Worm (Caenorhabditis elegans) whole organism, young adult: ENCODE measurements around the gene mdt-10.
A peak's percentile ranks its signal among the peaks of the same experiment; 100 is the strongest.

ENCODE experiments used
- B0261.1 ChIP-seq: sonication (generic microtip); optimal IDR thresholded peaks from 2 replicates; lab custom pipeline; 2016; ENCODE audit warnings: mild to moderate bottlenecking, missing genetic modification characterization, moderate library complexity, missing compliant biosample characterization
- D2030.7 ChIP-seq: fragments of 200-800 bp; sonication (Bioruptor generic); IDR thresholded peaks from 2 replicates; pipeline ENCODE4 v1.3.6; 2022; ENCODE audit warnings: missing genetic modification reagents, missing genetic modification characterization, missing compliant biosample characterization
- F37B4.10 ChIP-seq: fragments of 200-800 bp; sonication (Bioruptor generic); IDR thresholded peaks from 2 replicates; pipeline ENCODE4 v1.3.6; 2022; ENCODE audit warnings: missing genetic modification characterization, missing compliant biosample characterization
- F49E8.2 ChIP-seq: sonication (generic microtip); optimal IDR thresholded peaks from 3 replicates; lab custom pipeline; 2017; ENCODE audit warnings: missing genetic modification characterization, mild to moderate bottlenecking, missing compliant biosample characterization, antibody characterized with exemption, moderate library complexity; ENCODE audit not compliant: insufficient read depth
- F55B11.4 ChIP-seq: sonication (generic microtip); optimal IDR thresholded peaks from 2 replicates; lab custom pipeline; 2016; ENCODE audit warnings: missing compliant biosample characterization, missing genetic modification characterization, borderline replicate concordance; ENCODE audit not compliant: insufficient read depth
- F57C9.4 ChIP-seq: sonication (generic microtip); optimal IDR thresholded peaks from 2 replicates; lab custom pipeline; 2017; ENCODE audit warnings: mild to moderate bottlenecking, missing genetic modification characterization, missing compliant biosample characterization
- Y67H2A.10 ChIP-seq: fragments of 200-800 bp; sonication (Bioruptor generic); conservative IDR thresholded peaks from 2 replicates; pipeline ENCODE4 v1.3.6; 2022; ENCODE audit warnings: missing genetic modification reagents, missing genetic modification characterization, missing compliant biosample characterization
- Y95B8A.8 ChIP-seq: fragments of 200-800 bp; sonication (Bioruptor generic); IDR thresholded peaks from 2 replicates; pipeline ENCODE4 v1.3.6; 2022; ENCODE audit warnings: missing genetic modification reagents, missing genetic modification characterization, missing compliant biosample characterization
- akir-1 ChIP-seq: fragments of 200-800 bp; sonication (Bioruptor generic); optimal IDR thresholded peaks from 2 replicates; lab custom pipeline; 2018; ENCODE audit warnings: mild to moderate bottlenecking, missing genetic modification characterization, moderate library complexity, missing compliant biosample characterization
- atf-7 ChIP-seq: sonication (generic microtip); optimal IDR thresholded peaks from 2 replicates; lab custom pipeline; 2017; ENCODE audit warnings: mild to moderate bottlenecking, missing genetic modification characterization, missing compliant biosample characterization
- athp-1 ChIP-seq: sonication (generic microtip); optimal IDR thresholded peaks from 2 replicates; lab custom pipeline; 2017; ENCODE audit warnings: mild to moderate bottlenecking, missing genetic modification characterization, missing compliant biosample characterization
- attf-3 ChIP-seq: fragments of 200-800 bp; sonication (Bioruptor generic); conservative IDR thresholded peaks from 2 replicates; pipeline ENCODE4 v1.3.6; 2022; ENCODE audit warnings: missing genetic modification reagents, missing genetic modification characterization, missing compliant biosample characterization
- attf-5 ChIP-seq: fragments of 200-800 bp; sonication (Bioruptor generic); optimal IDR thresholded peaks from 2 replicates; lab custom pipeline; 2018; ENCODE audit warnings: mild to moderate bottlenecking, missing genetic modification characterization, missing compliant biosample characterization
- ccch-3 ChIP-seq: fragments of 200-800 bp; sonication (Bioruptor generic); optimal IDR thresholded peaks from 2 replicates; lab custom pipeline; 2018; ENCODE audit warnings: mild to moderate bottlenecking, missing genetic modification characterization, missing compliant biosample characterization
- cebp-1 ChIP-seq, 2 experiments: fragments of 200-800 bp in 1 of 2; sonication (Bioruptor generic) in 1 of 2; sonication (generic microtip) in 1 of 2; IDR thresholded peaks in 1 of 2; optimal IDR thresholded peaks in 1 of 2; 2 replicates each; pipeline versions ENCODE4 v1.3.6 to Lab custom; 2017 to 2022; ENCODE audit warnings: missing compliant biosample characterization in 2 of 2, missing genetic modification characterization in 2 of 2, mild to moderate bottlenecking in 1 of 2, missing genetic modification reagents in 1 of 2, moderate library complexity in 1 of 2
- cebp-2 ChIP-seq: fragments of 200-800 bp; sonication (Bioruptor generic); IDR thresholded peaks from 2 replicates; pipeline ENCODE4 v1.3.6; 2022; ENCODE audit warnings: missing genetic modification characterization, missing compliant biosample characterization
- ceh-100 ChIP-seq: fragments of 200-800 bp; sonication (Bioruptor generic); IDR thresholded peaks from 2 replicates; pipeline ENCODE4 v1.3.6; 2022; ENCODE audit warnings: missing genetic modification reagents, missing genetic modification characterization, missing compliant biosample characterization
- ceh-27 ChIP-seq: fragments of 200-800 bp; sonication (Bioruptor generic); optimal IDR thresholded peaks from 2 replicates; lab custom pipeline; 2018; ENCODE audit warnings: mild to moderate bottlenecking, missing genetic modification characterization, moderate library complexity, missing compliant biosample characterization
- ceh-58 ChIP-seq: fragments of 200-800 bp; sonication (Bioruptor generic); IDR thresholded peaks from 2 replicates; pipeline ENCODE4 v1.3.6; 2022; ENCODE audit warnings: missing genetic modification characterization, missing compliant biosample characterization
- ceh-79 ChIP-seq: sonication (generic microtip); optimal IDR thresholded peaks from 2 replicates; lab custom pipeline; 2017; ENCODE audit warnings: mild to moderate bottlenecking, missing genetic modification characterization, missing compliant biosample characterization
- dpl-1 ChIP-seq: fragments of 150-350 bp; optimal IDR thresholded peaks from 2 replicates; lab custom pipeline; 2014; ENCODE audit warnings: missing biosample characterization, missing genetic modification reagents, missing genetic modification characterization
- egl-18 ChIP-seq: fragments of 200-800 bp; sonication (Bioruptor generic); IDR thresholded peaks from 2 replicates; pipeline ENCODE4 v1.3.6; 2022; ENCODE audit warnings: missing genetic modification reagents, missing genetic modification characterization, missing compliant biosample characterization
- ekl-4 ChIP-seq: fragments of 200-800 bp; sonication (Bioruptor generic); IDR thresholded peaks from 2 replicates; pipeline ENCODE4 v1.3.6; 2022; ENCODE audit warnings: missing genetic modification reagents, missing genetic modification characterization, missing compliant biosample characterization
- hlh-26 ChIP-seq: fragments of 200-800 bp; sonication (Bioruptor generic); conservative IDR thresholded peaks from 2 replicates; pipeline ENCODE4 v1.3.6; 2022; ENCODE audit warnings: missing genetic modification reagents, missing genetic modification characterization, missing compliant biosample characterization
- let-607 ChIP-seq, 2 experiments: fragments of 200-800 bp in 1 of 2; sonication (Bioruptor generic) in 1 of 2; sonication (generic microtip) in 1 of 2; optimal IDR thresholded peaks; 2 replicates each; lab custom pipeline; 2016 to 2018; ENCODE audit warnings: mild to moderate bottlenecking in 2 of 2, missing compliant biosample characterization in 2 of 2, missing genetic modification characterization in 2 of 2, moderate library complexity in 2 of 2, missing genotype in 1 of 2
- lin-26 ChIP-seq: fragments of 200-800 bp; sonication (Bioruptor generic); IDR thresholded peaks from 2 replicates; pipeline ENCODE4 v1.3.6; 2022; ENCODE audit warnings: missing genetic modification reagents, missing genetic modification characterization, missing compliant biosample characterization
- lin-35 ChIP-seq, 3 experiments: fragments of 150-350 bp in 2 of 3; sonication (generic microtip) in 1 of 3; optimal IDR thresholded peaks; 2 replicates each; lab custom pipeline; 2014 to 2018; ENCODE audit warnings: missing biosample characterization in 3 of 3, missing genetic modification characterization in 3 of 3, missing genetic modification reagents in 3 of 3
- madf-3 ChIP-seq: fragments of 200-800 bp; sonication (Bioruptor generic); IDR thresholded peaks from 2 replicates; pipeline ENCODE4 v1.3.6; 2022; ENCODE audit warnings: missing genetic modification reagents, missing genetic modification characterization, missing compliant biosample characterization
- madf-8 ChIP-seq: fragments of 200-800 bp; sonication (Bioruptor generic); conservative IDR thresholded peaks from 2 replicates; pipeline ENCODE4 v1.3.6; 2022; ENCODE audit warnings: missing genetic modification reagents, missing genetic modification characterization, missing compliant biosample characterization
- nfyb-1 ChIP-seq: fragments of 200-800 bp; sonication (Bioruptor generic); IDR thresholded peaks from 2 replicates; pipeline ENCODE4 v1.3.6; 2022; ENCODE audit warnings: missing genetic modification reagents, missing genetic modification characterization, missing compliant biosample characterization
- nhr-120 ChIP-seq: fragments of 200-800 bp; sonication (Bioruptor generic); IDR thresholded peaks from 2 replicates; pipeline ENCODE4 v1.3.6; 2022; ENCODE audit warnings: missing genetic modification characterization, missing compliant biosample characterization
- pbrm-1 ChIP-seq: fragments of 200-800 bp; sonication (Bioruptor generic); IDR thresholded peaks from 2 replicates; pipeline ENCODE4 v1.3.6; 2022; ENCODE audit warnings: missing genetic modification reagents, missing genetic modification characterization, missing compliant biosample characterization
- repo-1 ChIP-seq: sonication (generic microtip); optimal IDR thresholded peaks from 2 replicates; lab custom pipeline; 2017; ENCODE audit warnings: mild to moderate bottlenecking, missing genetic modification characterization, missing compliant biosample characterization
- sea-2 ChIP-seq: fragments of 200-800 bp; sonication (Bioruptor generic); IDR thresholded peaks from 2 replicates; pipeline ENCODE4 v1.3.6; 2022; ENCODE audit warnings: missing genetic modification characterization, missing compliant biosample characterization
- snpc-4 ChIP-seq, 5 experiments: fragments of 150-350 bp in 1 of 5; sonication (generic microtip) in 4 of 5; optimal IDR thresholded peaks; 2 replicates each; lab custom pipeline; 2014 to 2018; ENCODE audit warnings: missing genetic modification characterization in 5 of 5, missing biosample characterization in 3 of 5, antibody characterized with exemption in 2 of 5, mild to moderate bottlenecking in 2 of 5, missing compliant biosample characterization in 2 of 5, missing genotype in 2 of 5, moderate library complexity in 2 of 5, missing genetic modification reagents in 1 of 5
- somi-1 ChIP-seq: fragments of 200-800 bp; sonication (Bioruptor generic); optimal IDR thresholded peaks from 2 replicates; lab custom pipeline; 2018; ENCODE audit warnings: mild to moderate bottlenecking, missing genetic modification characterization, missing compliant biosample characterization
- tbp1 ChIP-seq: fragments of 200-800 bp; sonication (Bioruptor generic); optimal IDR thresholded peaks from 2 replicates; lab custom pipeline; 2018; ENCODE audit warnings: mild to moderate bottlenecking, missing genetic modification characterization, missing compliant biosample characterization
- tbx-9 ChIP-seq: sonication (generic microtip); optimal IDR thresholded peaks from 2 replicates; lab custom pipeline; 2016; ENCODE audit warnings: borderline replicate concordance, missing genetic modification characterization, inconsistent platforms, missing compliant biosample characterization
- zfh-2 ChIP-seq: fragments of 200-800 bp; sonication (Bioruptor generic); conservative IDR thresholded peaks from 2 replicates; pipeline ENCODE4 v1.3.6; 2022; ENCODE audit warnings: missing genetic modification reagents, missing genetic modification characterization, missing compliant biosample characterization
- ztf-18 ChIP-seq: sonication (generic microtip); optimal IDR thresholded peaks from 2 replicates; lab custom pipeline; 2016; ENCODE audit warnings: missing genotype, mild to moderate bottlenecking, missing genetic modification characterization, missing compliant biosample characterization
- ztf-28 ChIP-seq: fragments of 200-800 bp; sonication (Bioruptor generic); IDR thresholded peaks from 2 replicates; pipeline ENCODE4 v1.3.6; 2022; ENCODE audit warnings: missing genetic modification reagents, missing genetic modification characterization, missing compliant biosample characterization
- ztf-3 ChIP-seq: fragments of 200-800 bp; sonication (Bioruptor generic); optimal IDR thresholded peaks from 2 replicates; lab custom pipeline; 2018; ENCODE audit warnings: mild to moderate bottlenecking, missing genetic modification characterization, missing compliant biosample characterization

The mdt-10 gene

ce11 chrII:7900190-7900672 lies 45.4 kb upstream of the mdt-10 start, which contains the start of gene rev-1 (continued):
- TF ChIP-seq ceh-58 (GFP tag; lab: Robert Waterston, UW) = no peak
- no peak for TF ChIP-seq let-607 (tag; optimal IDR thresholded peaks at IDR 0.05; lab: Kevin White, UChicago)
- TF ChIP-seq F55B11.4 = no peak
- TF ChIP-seq ztf-3 (GFP tag; lab: Kevin White, UChicago) = no peak
- peak; percentile 4 for TF ChIP-seq tbx-9 (tag; lab: Kevin White, UChicago)
- no peak for TF ChIP-seq repo-1
- no peak for TF ChIP-seq ceh-27 (GFP tag; lab: Kevin White, UChicago)
- no peak for TF ChIP-seq athp-1
- 0 out of 2 replicates have a peak, but pooled peaks have one; percentile 19 for TF ChIP-seq pbrm-1 (GFP tag; lab: Robert Waterston, UW)
- 0 out of 2 replicates have a peak, but pooled peaks have one; percentile 30 for TF ChIP-seq Y95B8A.8 (GFP tag; lab: Robert Waterston, UW)
- TF ChIP-seq cebp-2 (GFP tag; lab: Robert Waterston, UW) = no peak
- no peak for TF ChIP-seq somi-1 (GFP tag; lab: Kevin White, UChicago)
- TF ChIP-seq madf-8 (GFP tag; lab: Robert Waterston, UW) = no peak
- no peak for TF ChIP-seq cebp-1 (GFP tag; IDR thresholded peaks at IDR 0.05; lab: Robert Waterston, UW)
- TF ChIP-seq cebp-1 (tag; optimal IDR thresholded peaks at IDR 0.05; lab: Kevin White, UChicago) = peak; percentile 11
- peak; percentile 5 for TF ChIP-seq attf-5 (GFP tag; lab: Kevin White, UChicago)
- TF ChIP-seq tbp1 (GFP tag; lab: Kevin White, UChicago) = no peak

DNA sequence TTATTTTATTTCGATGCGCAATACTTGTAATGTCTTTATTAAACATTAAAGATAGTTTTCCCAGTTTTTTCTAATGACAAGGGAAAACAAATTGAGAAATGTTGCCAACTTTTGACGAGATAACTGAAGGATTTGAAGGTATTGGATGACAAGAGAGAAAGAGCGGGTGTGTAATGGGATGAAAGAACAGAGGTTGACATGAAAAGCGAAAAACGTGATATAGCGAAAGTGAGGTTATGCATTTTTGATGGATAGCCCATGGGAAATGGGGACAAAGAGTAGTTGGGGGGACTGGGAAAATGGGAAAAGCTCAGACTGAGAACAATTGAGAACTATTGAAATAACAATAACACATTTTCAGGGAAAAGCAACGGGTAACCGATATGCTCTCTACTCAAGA lies 40.3 kb upstream of the mdt-10 start:
- TF ChIP-seq nfyb-1 (GFP tag; lab: Robert Waterston, UW) = no peak
- no peak for TF ChIP-seq lin-35 (GFP tag; optimal IDR thresholded peaks at IDR 0.05; lab: Kevin White, UChicago)
- TF ChIP-seq B0261.1 (tag; lab: Kevin White, UChicago) = no peak
- no peak for TF ChIP-seq ceh-100 (GFP tag; lab: Robert Waterston, UW)
- TF ChIP-seq lin-26 (GFP tag; lab: Robert Waterston, UW) = no peak

DNA sequence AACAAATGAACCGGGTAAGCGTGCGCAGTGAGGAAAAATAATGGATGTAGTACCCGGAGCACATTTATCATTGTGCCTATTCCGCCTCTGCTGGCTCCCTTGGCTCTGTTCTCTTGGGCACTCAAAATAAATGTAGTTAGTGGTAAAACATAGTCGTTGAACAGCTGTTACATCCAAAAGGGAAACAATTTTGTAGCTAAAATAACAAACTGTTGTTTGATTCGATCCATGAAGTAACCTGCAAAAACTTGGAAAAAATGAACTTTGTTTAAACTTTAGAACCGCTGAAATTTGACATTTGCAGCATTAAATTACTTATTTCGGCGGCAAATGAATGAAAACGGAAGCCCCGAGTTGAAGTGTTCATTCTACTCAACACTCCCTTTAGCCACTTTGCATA lies 38.8 kb upstream of the mdt-10 start:
- TF ChIP-seq ceh-79 (tag; lab: Kevin White, UChicago) (no peak), egl-18 (no peak), madf-3 (GFP tag; lab: Robert Waterston, UW) (0 out of 2 replicates have a peak, but pooled peaks have one; percentile 1), ztf-3 (GFP tag; lab: Kevin White, UChicago) (no peak), snpc-4 (GFP tag; optimal IDR thresholded peaks at IDR 0.05; lab: Kevin White, UChicago) (no peak), snpc-4 (tag; optimal IDR thresholded peaks at IDR 0.05; lab: Kevin White, UChicago) (no peak)
- TF ChIP-seq, all 124 proteins: peak for 1

- TF ChIP-seq ztf-28 (GFP tag; lab: Robert Waterston, UW) (no peak), Y67H2A.10 (no peak), sea-2 (GFP tag; lab: Robert Waterston, UW) (no peak), ccch-3 (GFP tag; lab: Kevin White, UChicago) (no peak), F57C9.4 (tag; lab: Kevin White, UChicago) (no peak), zfh-2 (GFP tag; lab: Robert Waterston, UW) (no peak), D2030.7 (GFP tag; lab: Robert Waterston, UW) (peak; percentile 50), nhr-120 (GFP tag; lab: Robert Waterston, UW) (no peak), ekl-4 (GFP tag; lab: Robert Waterston, UW) (no peak), attf-3 (GFP tag; lab: Robert Waterston, UW) (no peak), let-607 (tag; optimal IDR thresholded peaks at IDR 0.05; lab: Kevin White, UChicago) (no peak), F49E8.2 (tag; lab: Kevin White, UChicago) (no peak), dpl-1 (GFP tag; lab: Kevin White, UChicago) (peak; percentile 67), akir-1 (no peak), somi-1 (GFP tag; lab: Kevin White, UChicago) (no peak), atf-7 (no peak), ztf-18 (no peak), hlh-26 (GFP tag; lab: Robert Waterston, UW) (no peak), tbx-9 (tag; lab: Kevin White, UChicago) (no peak), F37B4.10 (no peak)
Measured at ce11 chrII:7892761-7893272, 38.0 kb upstream of the mdt-10 start, which contains the start of gene ptc-1. Gene ptc-1 (plus strand): TSS chrII:7893222.
